Worm (Caenorhabditis elegans) whole organism, midembryonic: ENCODE results near the gene srr-6.

ENCODE experiments used
- T22C8.4 ChIP-seq: fragments of 200-800 bp; sonication (Bioruptor generic); IDR thresholded peaks from 2 replicates; pipeline ENCODE4 v1.3.6; 2022; ENCODE audit warnings: missing genetic modification characterization, missing compliant biosample characterization
- cog-1 ChIP-seq: sonication (generic microtip); optimal IDR thresholded peaks from 2 replicates; lab custom pipeline; 2016; ENCODE audit warnings: missing genetic modification characterization, missing compliant biosample characterization
- flt-1 ChIP-seq: fragments of 200-800 bp; sonication (Bioruptor generic); IDR thresholded peaks from 2 replicates; pipeline ENCODE4 v1.3.6; 2022; ENCODE audit warnings: missing genetic modification characterization, missing compliant biosample characterization
- klf-2 ChIP-seq: fragments of 200-800 bp; sonication (Bioruptor generic); conservative IDR thresholded peaks from 2 replicates; pipeline ENCODE4 v1.3.6; 2022; ENCODE audit warnings: missing genetic modification reagents, missing genetic modification characterization, missing compliant biosample characterization
- med-1 ChIP-seq: sonication (generic microtip); optimal IDR thresholded peaks from 2 replicates; lab custom pipeline; 2017; ENCODE audit warnings: missing genetic modification characterization, mild to moderate bottlenecking, missing compliant biosample characterization, antibody characterized with exemption, missing genetic modification reagents; ENCODE audit not compliant: insufficient read depth
- ref-1 ChIP-seq: fragments of 200-800 bp; sonication (Bioruptor generic); conservative IDR thresholded peaks from 2 replicates; pipeline ENCODE4 v1.3.6; 2022; ENCODE audit warnings: missing genetic modification reagents, missing genetic modification characterization, missing compliant biosample characterization
- tab-1 ChIP-seq: fragments of 200-800 bp; sonication (Bioruptor generic); IDR thresholded peaks from 2 replicates; pipeline ENCODE4 v1.3.6; 2022; ENCODE audit warnings: missing genetic modification characterization, missing compliant biosample characterization
- ztf-23 ChIP-seq: fragments of 200-800 bp; sonication (Bioruptor generic); IDR thresholded peaks from 2 replicates; pipeline ENCODE4 v1.3.6; 2022; ENCODE audit warnings: missing genetic modification reagents, missing genetic modification characterization, missing compliant biosample characterization
- ztf-29 ChIP-seq: fragments of 200-800 bp; sonication (Bioruptor generic); IDR thresholded peaks from 2 replicates; pipeline ENCODE4 v1.3.6; 2022; ENCODE audit warnings: missing genetic modification reagents, missing genetic modification characterization, missing compliant biosample characterization

The srr-6 gene

DNA sequence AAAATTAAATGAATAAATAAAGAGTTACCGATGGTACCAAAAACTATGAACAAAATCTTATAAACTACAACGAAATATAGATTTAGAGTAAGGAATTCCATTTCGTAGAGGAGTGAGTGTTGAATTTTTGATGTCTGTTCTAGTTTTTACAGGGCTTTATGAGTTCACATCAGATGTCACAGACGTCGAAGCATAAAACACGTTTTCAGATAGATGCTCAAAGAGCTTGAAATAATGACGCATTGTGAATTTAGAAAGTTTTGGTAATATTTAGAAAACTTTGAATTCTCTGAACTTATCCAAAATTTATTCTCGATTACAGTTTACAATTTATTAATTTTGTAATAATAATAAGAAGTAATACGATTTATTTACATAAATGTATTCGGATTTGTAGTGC is 39.7 kb upstream of the srr-6 start, which contains the start of gene srsx-9:
Gene srsx-9, minus strand, starts transcription at position 101 of the 400 bp plus-strand sequence.
- TF ChIP-seq tab-1 (GFP tag; lab: Robert Waterston, UW) (no peak), ztf-23 (GFP tag; lab: Robert Waterston, UW) (no peak), ztf-29 (GFP tag; lab: Robert Waterston, UW) (no peak), klf-2 (GFP tag; lab: Robert Waterston, UW) (no peak), flt-1 (GFP tag; lab: Robert Waterston, UW) (no peak), cog-1 (tag; lab: Kevin White, UChicago) (no peak), ref-1 (GFP tag; lab: Robert Waterston, UW) (no peak), med-1 (GFP tag; lab: Kevin White, UChicago) (no peak), T22C8.4 (no peak)

DNA sequence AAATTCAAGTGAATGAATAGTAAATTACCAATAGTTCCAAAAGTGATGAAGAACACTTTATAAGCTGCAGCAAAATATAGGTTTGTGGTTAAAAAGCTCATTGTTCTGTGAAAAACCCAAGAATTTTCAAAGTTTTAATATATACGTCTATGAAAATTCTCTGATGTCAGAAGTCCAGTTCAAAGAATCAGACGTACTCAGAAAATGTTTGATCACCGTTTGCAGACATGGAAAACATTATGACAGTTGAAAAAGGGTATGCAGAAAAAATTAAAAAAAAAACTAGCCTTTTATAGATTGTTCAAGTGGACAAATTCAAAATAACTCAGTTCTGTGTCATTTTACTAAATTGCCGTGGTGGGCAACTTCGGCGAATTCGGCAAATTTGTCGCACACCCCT is 37.9 kb upstream of the srr-6 start, which contains the start of gene srsx-10:
Gene srsx-10, minus strand, starts transcription at position 101 of the 400 bp plus-strand sequence.
- TF ChIP-seq T22C8.4 (no peak), cog-1 (tag; lab: Kevin White, UChicago) (no peak), med-1 (GFP tag; lab: Kevin White, UChicago) (no peak), ztf-23 (GFP tag; lab: Robert Waterston, UW) (no peak), ztf-29 (GFP tag; lab: Robert Waterston, UW) (no peak), flt-1 (GFP tag; lab: Robert Waterston, UW) (no peak), tab-1 (GFP tag; lab: Robert Waterston, UW) (no peak)

DNA sequence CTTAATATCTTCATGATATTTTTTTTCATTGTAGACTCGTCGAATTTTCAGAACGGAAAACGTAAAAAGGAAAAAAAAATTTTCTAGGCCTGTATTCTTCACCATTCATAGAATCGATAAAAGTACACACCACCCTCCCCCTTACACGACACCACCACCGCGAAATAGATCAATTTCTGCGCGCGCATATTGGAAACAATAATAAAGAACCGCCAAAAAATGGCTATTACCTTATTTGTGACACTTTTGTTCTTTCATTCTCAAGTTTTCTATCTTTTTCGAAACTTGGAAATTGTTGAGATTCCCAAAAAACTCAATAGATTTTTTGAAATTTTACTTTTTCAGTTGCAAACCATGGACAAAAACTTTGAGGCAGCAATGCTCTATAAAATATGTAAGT is 37.5 kb upstream of the srr-6 start, which contains the start of gene F26G5.1:
Gene F26G5.1, plus strand, starts transcription at position 339 of the 400 bp plus-strand sequence.
- no peak for TF ChIP-seq med-1 (GFP tag; lab: Kevin White, UChicago)
- no peak for TF ChIP-seq ztf-29 (GFP tag; lab: Robert Waterston, UW)
- no peak for TF ChIP-seq ztf-23 (GFP tag; lab: Robert Waterston, UW)
- no peak for TF ChIP-seq cog-1 (tag; lab: Kevin White, UChicago)
- TF ChIP-seq klf-2 (GFP tag; lab: Robert Waterston, UW), result no peak

DNA sequence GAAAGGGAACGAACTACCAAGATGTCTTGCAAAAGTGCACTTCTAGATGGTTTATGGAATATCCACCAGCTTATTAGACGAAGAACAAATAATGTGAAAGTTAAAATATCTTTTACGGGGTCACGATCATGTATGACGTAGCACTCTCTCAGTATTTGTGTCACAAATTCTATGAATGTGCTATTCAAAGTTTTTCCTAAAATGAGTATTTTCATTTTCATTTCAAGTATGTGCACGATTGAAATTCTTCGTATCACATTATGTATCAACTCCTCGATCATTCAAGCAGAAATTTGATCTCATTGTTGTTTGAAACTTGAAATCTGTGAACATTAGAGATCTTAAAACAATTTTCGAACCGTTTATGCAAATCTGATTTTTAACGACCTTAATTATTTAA is 35.1 kb upstream of the srr-6 start:
- TF ChIP-seq cog-1 (tag; lab: Kevin White, UChicago) (no peak), ref-1 (GFP tag; lab: Robert Waterston, UW) (no peak), ztf-29 (GFP tag; lab: Robert Waterston, UW) (no peak), flt-1 (GFP tag; lab: Robert Waterston, UW) (no peak), klf-2 (GFP tag; lab: Robert Waterston, UW) (no peak), T22C8.4 (no peak), med-1 (GFP tag; lab: Kevin White, UChicago) (no peak), tab-1 (GFP tag; lab: Robert Waterston, UW) (no peak), ztf-23 (GFP tag; lab: Robert Waterston, UW) (no peak)

DNA sequence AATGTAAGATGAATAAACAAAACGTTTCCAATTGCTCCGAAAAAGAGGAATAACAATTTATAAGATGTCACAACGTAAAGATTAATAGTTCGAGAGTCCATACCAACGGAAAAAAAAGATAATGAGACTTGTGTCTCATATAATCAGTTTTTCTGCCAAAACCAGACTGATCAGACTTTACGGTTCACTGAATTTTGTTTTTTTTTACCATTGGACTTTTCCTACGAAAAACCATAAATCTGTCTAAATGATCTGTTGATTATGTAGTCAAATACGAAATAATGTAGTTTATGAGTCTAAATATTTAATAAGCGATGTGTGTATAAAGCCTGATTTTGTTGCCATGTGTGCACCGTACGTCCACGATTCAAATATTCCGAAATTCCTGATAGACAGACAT is 33.5 kb upstream of the srr-6 start, which contains the start of gene srsx-11:
Gene srsx-11, minus strand, starts transcription at position 101 of the 400 bp plus-strand sequence.
- TF ChIP-seq med-1 (GFP tag; lab: Kevin White, UChicago), result no peak
- no peak for TF ChIP-seq T22C8.4
- no peak for TF ChIP-seq ztf-23 (GFP tag; lab: Robert Waterston, UW)
- TF ChIP-seq ref-1 (GFP tag; lab: Robert Waterston, UW), result no peak
- TF ChIP-seq tab-1 (GFP tag; lab: Robert Waterston, UW), result no peak
- TF ChIP-seq cog-1 (tag; lab: Kevin White, UChicago), result no peak
- TF ChIP-seq ztf-29 (GFP tag; lab: Robert Waterston, UW), result no peak
- TF ChIP-seq flt-1 (GFP tag; lab: Robert Waterston, UW), result no peak
- TF ChIP-seq klf-2 (GFP tag; lab: Robert Waterston, UW), result no peak

DNA sequence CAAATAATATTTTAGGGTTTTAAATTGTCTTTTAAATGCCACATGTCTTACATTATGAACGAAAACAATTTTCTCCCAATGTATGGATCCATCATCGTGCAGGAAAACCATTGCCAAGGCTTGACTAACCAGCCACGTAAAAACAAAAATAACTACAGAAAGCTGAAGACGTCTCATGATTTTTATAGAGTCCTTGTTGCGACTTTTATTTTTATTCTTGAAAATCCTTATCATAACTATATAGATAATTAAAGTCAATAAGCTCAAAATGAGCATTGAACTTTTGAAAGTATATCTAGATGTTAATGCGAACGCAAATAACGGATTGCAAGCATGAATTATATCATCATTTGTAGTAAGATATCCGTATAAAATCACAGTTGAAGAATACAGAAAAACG is 32.5 kb upstream of the srr-6 start:
- TF ChIP-seq ztf-23 (GFP tag; lab: Robert Waterston, UW) (no peak), med-1 (GFP tag; lab: Kevin White, UChicago) (no peak), ref-1 (GFP tag; lab: Robert Waterston, UW) (no peak), cog-1 (tag; lab: Kevin White, UChicago) (no peak), ztf-29 (GFP tag; lab: Robert Waterston, UW) (no peak), T22C8.4 (no peak), klf-2 (GFP tag; lab: Robert Waterston, UW) (no peak), flt-1 (GFP tag; lab: Robert Waterston, UW) (no peak), tab-1 (GFP tag; lab: Robert Waterston, UW) (no peak)

DNA sequence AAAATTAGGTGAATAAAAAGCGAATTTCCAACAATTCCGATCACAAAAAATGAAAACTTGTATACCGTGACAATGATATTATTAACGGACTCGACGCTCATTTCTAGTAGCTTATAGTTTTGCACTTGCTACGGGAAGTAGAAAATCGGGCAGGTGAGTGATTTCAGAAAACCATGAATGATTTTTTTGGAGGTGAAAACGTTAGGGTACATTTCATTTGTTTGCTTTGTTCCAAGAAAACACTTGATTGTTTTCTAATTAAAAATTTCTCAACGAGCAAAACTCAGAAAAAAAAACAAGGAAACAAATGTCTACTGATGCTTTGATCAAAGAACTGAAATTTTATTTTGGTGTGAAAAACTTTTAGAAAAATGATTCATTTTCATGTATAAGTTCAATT is 31.7 kb upstream of the srr-6 start, which contains the start of gene srsx-12:
Gene srsx-12, minus strand, starts transcription at position 101 of the 400 bp plus-strand sequence.
- no peak for TF ChIP-seq T22C8.4
- no peak for TF ChIP-seq ztf-29 (GFP tag; lab: Robert Waterston, UW)
- no peak for TF ChIP-seq tab-1 (GFP tag; lab: Robert Waterston, UW)

DNA sequence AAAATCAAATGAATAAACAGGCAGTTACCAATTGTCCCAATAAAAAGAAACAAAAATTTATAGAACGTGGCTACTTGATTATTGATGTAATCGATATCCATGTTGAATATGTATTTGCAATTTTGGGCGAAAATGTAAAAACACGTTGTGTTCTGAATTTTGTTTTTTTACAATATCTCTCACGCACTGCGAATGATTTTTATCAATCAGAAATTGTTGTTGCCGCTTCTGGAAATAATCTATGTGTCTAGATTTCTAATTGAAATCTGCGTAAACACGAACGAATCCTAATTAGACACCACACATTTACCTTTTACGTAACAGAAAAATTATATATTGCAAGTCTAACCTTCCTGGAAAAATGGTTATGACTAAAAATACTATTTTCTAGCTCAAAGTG is 29.5 kb upstream of the srr-6 start, which contains the start of gene srsx-13:
Gene srsx-13, minus strand, starts transcription at position 101 of the 400 bp plus-strand sequence.
- TF ChIP-seq ztf-29 (GFP tag; lab: Robert Waterston, UW), result no peak

DNA sequence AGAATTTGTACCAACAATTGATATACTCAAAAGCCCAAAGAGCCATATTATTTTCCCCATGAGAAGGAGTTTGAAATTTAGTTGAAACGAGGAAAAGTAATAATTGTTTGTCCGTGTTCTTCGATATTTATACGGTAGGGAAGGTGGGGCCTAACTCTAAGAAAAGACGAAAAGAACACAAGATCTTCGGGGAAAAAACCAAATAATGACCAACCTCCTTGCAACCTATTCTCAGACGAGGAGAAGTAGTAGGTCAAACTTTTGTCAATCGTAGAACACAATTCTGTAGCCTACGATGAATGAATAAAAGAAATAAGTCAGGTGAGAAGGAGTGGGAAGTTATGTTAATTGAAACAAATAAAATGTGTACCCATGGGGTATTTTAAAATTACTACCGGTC is 25.5 kb upstream of the srr-6 start, which contains the start of gene ncx-8:
Gene ncx-8, minus strand, starts transcription at position 101 of the 400 bp plus-strand sequence.
- TF ChIP-seq med-1 (GFP tag; lab: Kevin White, UChicago) (no peak), flt-1 (GFP tag; lab: Robert Waterston, UW) (no peak), T22C8.4 (no peak), ztf-29 (GFP tag; lab: Robert Waterston, UW) (no peak), cog-1 (tag; lab: Kevin White, UChicago) (no peak), ref-1 (GFP tag; lab: Robert Waterston, UW) (no peak), klf-2 (GFP tag; lab: Robert Waterston, UW) (no peak), tab-1 (GFP tag; lab: Robert Waterston, UW) (no peak), ztf-23 (GFP tag; lab: Robert Waterston, UW) (no peak)
